Fruit fly (Drosophila melanogaster): ENCODE data around the gene aay.

aay gene

DNA sequence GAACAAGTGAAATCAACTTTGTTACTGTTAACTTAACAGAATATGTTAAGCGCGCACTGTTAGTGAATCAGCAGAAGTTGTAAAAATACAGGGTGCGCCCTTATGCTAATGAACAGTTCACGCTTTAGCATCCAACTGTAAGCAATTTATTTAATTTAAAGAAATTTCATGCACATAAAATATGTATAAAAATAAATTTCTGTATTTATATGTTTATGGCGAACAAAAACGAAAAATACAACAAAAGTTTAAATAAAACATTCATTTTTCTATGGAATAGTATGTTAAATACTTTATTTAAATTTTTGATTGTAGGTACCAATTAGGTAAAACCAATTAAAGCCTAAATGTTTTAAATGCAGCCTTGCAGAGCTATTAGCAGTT is 1.5 kb downstream of the aay start (continued):
- TF ChIP-seq CG6689 (GFP tag; IDR thresholded peaks at IDR 0.05) = no peak
- TF ChIP-seq CG4328 (GFP tag; optimal IDR thresholded peaks at IDR 0.05) = no peak
- peak; percentile 21 for TF ChIP-seq Sox100B (GFP tag; optimal IDR thresholded peaks at IDR 0.05)
- TF ChIP-seq CG4707 (GFP tag; optimal IDR thresholded peaks at IDR 0.05) = no peak
- no peak for TF ChIP-seq sima (GFP tag; optimal IDR thresholded peaks at IDR 0.05)
- peak in 1 of 2 experiments; percentile 71 for TF ChIP-seq Hr51 (GFP tag; optimal IDR thresholded peaks at IDR 0.05)
- TF ChIP-seq jumu (GFP tag; optimal IDR thresholded peaks at IDR 0.05) = no peak
- no peak for TF ChIP-seq pan (optimal IDR thresholded peaks at IDR 0.05)
- TF ChIP-seq pan (GFP tag; optimal IDR thresholded peaks at IDR 0.05 in 1 of 2, IDR thresholded peaks at IDR 0.05 in 1 of 2) = peak in 1 of 2 experiments; percentile 53
- no peak for TF ChIP-seq CG42726 (GFP tag; IDR thresholded peaks at IDR 0.05; ENCODE audit: partially characterized antibody)
- no peak for TF ChIP-seq Awh (GFP tag; IDR thresholded peaks at IDR 0.05)
- TF ChIP-seq CG18619 (GFP tag; optimal IDR thresholded peaks at IDR 0.05) = no peak
- TF ChIP-seq sob (GFP tag; IDR thresholded peaks at IDR 0.05) = no peak
- TF ChIP-seq phol (tag; optimal IDR thresholded peaks at IDR 0.05) = peak; percentile 32
- TF ChIP-seq maf-S (GFP tag; optimal IDR thresholded peaks at IDR 0.05) = no peak
- TF ChIP-seq tio (GFP tag; optimal IDR thresholded peaks at IDR 0.05) = no peak
- no peak for TF ChIP-seq hb (GFP tag; IDR thresholded peaks at IDR 0.05; ENCODE audit: partially characterized antibody)
- peak; percentile 65 for TF ChIP-seq unpg (GFP tag; optimal IDR thresholded peaks at IDR 0.05)
- no peak for TF ChIP-seq Mrtf (GFP tag; IDR thresholded peaks at IDR 0.05)
- no peak for TF ChIP-seq nau (GFP tag; optimal IDR thresholded peaks at IDR 0.05)
- peak; percentile 65 for TF ChIP-seq seq (GFP tag; IDR thresholded peaks at IDR 0.05)
- peak; percentile 63 for TF ChIP-seq grau (tag; optimal IDR thresholded peaks at IDR 0.05)
- TF ChIP-seq CG15514 (GFP tag; optimal IDR thresholded peaks at IDR 0.05) = peak; percentile 20
- no peak for TF ChIP-seq esg (GFP tag; conservative IDR thresholded peaks at IDR 0.05)
- TF ChIP-seq CG1603 (tag; optimal IDR thresholded peaks at IDR 0.05) = no peak
- TF ChIP-seq CG3407 (GFP tag; optimal IDR thresholded peaks at IDR 0.05) = no peak
- TF ChIP-seq Doc2 (GFP tag; IDR thresholded peaks at IDR 0.05) = no peak
- TF ChIP-seq CG6272 (GFP tag; IDR thresholded peaks at IDR 0.05) = no peak
- no peak for TF ChIP-seq D19B (GFP tag; optimal IDR thresholded peaks at IDR 0.05)
- no peak for TF ChIP-seq ewg (GFP tag; optimal IDR thresholded peaks at IDR 0.05)
- no peak for TF ChIP-seq salm (tag; optimal IDR thresholded peaks at IDR 0.05)
- TF ChIP-seq CG4360 (GFP tag; IDR thresholded peaks at IDR 0.05) = no peak
- TF ChIP-seq CG9727 (GFP tag; optimal IDR thresholded peaks at IDR 0.05) = peak; percentile 48
- TF ChIP-seq Fer1 (GFP tag; optimal IDR thresholded peaks at IDR 0.05) = peak; percentile 43
- TF ChIP-seq inv (GFP tag; IDR thresholded peaks at IDR 0.05; ENCODE audit: partially characterized antibody) = no peak
- peak; percentile 34 for TF ChIP-seq BtbVII (GFP tag; optimal IDR thresholded peaks at IDR 0.05)
- TF ChIP-seq CG18011 (GFP tag; optimal IDR thresholded peaks at IDR 0.05) = peak; percentile 15
- TF ChIP-seq tna (GFP tag; IDR thresholded peaks at IDR 0.05; ENCODE audit: partially characterized antibody) = no peak
- TF ChIP-seq CG34224 (GFP tag; IDR thresholded peaks at IDR 0.05; ENCODE audit: partially characterized antibody) = no peak
- peak; percentile 64 for TF ChIP-seq CG8924 (tag; optimal IDR thresholded peaks at IDR 0.05)
- TF ChIP-seq CoRest (tag; optimal IDR thresholded peaks at IDR 0.05) = peak; percentile 32
- TF ChIP-seq CG8388 (GFP tag; optimal IDR thresholded peaks at IDR 0.05) = peak; percentile 52
- no peak for TF ChIP-seq CG31365 (tag; optimal IDR thresholded peaks at IDR 0.05)
- no peak for TF ChIP-seq CG14441 (GFP tag; IDR thresholded peaks at IDR 0.05)
- no peak for TF ChIP-seq BEAF-32 (GFP tag; optimal IDR thresholded peaks at IDR 0.05)
- no peak for TF ChIP-seq CkIIα-i1 (GFP tag; IDR thresholded peaks at IDR 0.05)
- TF ChIP-seq Dfd (GFP tag; optimal IDR thresholded peaks at IDR 0.05) = no peak
- TF ChIP-seq CG6854 (GFP tag; optimal IDR thresholded peaks at IDR 0.05) = peak; percentile 18
- peak; percentile 1 for TF ChIP-seq nmo (GFP tag; optimal IDR thresholded peaks at IDR 0.05)
- TF ChIP-seq CG12769 (tag; optimal IDR thresholded peaks at IDR 0.05) = no peak

Measured in whole organism, embryonic.